Fruit fly (Drosophila melanogaster): ENCODE data around the gene Paics.

The Paics gene

dm6 chrX:12760466-12761133, at the start of gene Paics:
Paics (minus strand) TSS chrX:12760617.
- TF ChIP-seq dsx (GFP tag; optimal IDR thresholded peaks at IDR 0.05; ENCODE audit: poor library complexity, severe bottlenecking) (peak; percentile 62), topi (GFP tag; optimal IDR thresholded peaks at IDR 0.05) (peak; percentile 61), Lpt (GFP tag; optimal IDR thresholded peaks at IDR 0.05) (no peak), Hr39 (GFP tag; optimal IDR thresholded peaks at IDR 0.05) (peak; percentile 43), vri (GFP tag; optimal IDR thresholded peaks at IDR 0.05) (no peak), fkh (GFP tag; optimal IDR thresholded peaks at IDR 0.05) (peak; percentile 4), Smox (GFP tag; optimal IDR thresholded peaks at IDR 0.05) (peak; percentile 40), lz (GFP tag; optimal IDR thresholded peaks at IDR 0.05) (peak; percentile 69), Hr4 (GFP tag; optimal IDR thresholded peaks at IDR 0.05) (peak; percentile 69), dac (GFP tag; optimal IDR thresholded peaks at IDR 0.05) (no peak), Eip93F (GFP tag; optimal IDR thresholded peaks at IDR 0.05) (no peak), CG10669 (GFP tag; optimal IDR thresholded peaks at IDR 0.05) (peak; percentile 61), CG16779 (tag; optimal IDR thresholded peaks at IDR 0.05) (peak; percentile 55), Sox14 (GFP tag; optimal IDR thresholded peaks at IDR 0.05) (peak; percentile 46), CG3032 (tag; optimal IDR thresholded peaks at IDR 0.05) (peak; percentile 75), eg (GFP tag; IDR thresholded peaks at IDR 0.05) (peak; percentile 43; the same call in 2 of the 3 replicates), acj6 (GFP tag; optimal IDR thresholded peaks at IDR 0.05) (peak; percentile 76), fd59A (GFP tag; optimal IDR thresholded peaks at IDR 0.05) (peak; percentile 55), CG7368 (GFP tag; optimal IDR thresholded peaks at IDR 0.05) (peak; percentile 28), CG8632 (GFP tag; optimal IDR thresholded peaks at IDR 0.05) (peak; percentile 39), Eip78C (GFP tag) (peak; percentile 96), CG11902 (GFP tag; optimal IDR thresholded peaks at IDR 0.05) (no peak), CG31627 (GFP tag; optimal IDR thresholded peaks at IDR 0.05) (peak; percentile 34), Sox102F (GFP tag; optimal IDR thresholded peaks at IDR 0.05) (peak; percentile 18), CG32006 (GFP tag; optimal IDR thresholded peaks at IDR 0.05) (peak; percentile 69), CG4318 (GFP tag; optimal IDR thresholded peaks at IDR 0.05) (peak; percentile 25), salr (GFP tag; optimal IDR thresholded peaks at IDR 0.05) (peak in 1 of 2 experiments; percentile 41), Ets21C (GFP tag; optimal IDR thresholded peaks at IDR 0.05) (no peak), Eip75B (GFP tag; optimal IDR thresholded peaks at IDR 0.05) (peak; percentile 77), CG15336 (GFP tag; IDR thresholded peaks at IDR 0.05) (peak; percentile 56; the same call in 1 of the 2 replicates), cyc (GFP tag; optimal IDR thresholded peaks at IDR 0.05) (peak; percentile 42), spab (GFP tag; optimal IDR thresholded peaks at IDR 0.05) (peak; percentile 48), CG3919 (GFP tag; optimal IDR thresholded peaks at IDR 0.05) (peak; percentile 43), CG11762 (GFP tag; optimal IDR thresholded peaks at IDR 0.05; ENCODE audit: insufficient read depth) (peak; percentile 6), CG6808 (GFP tag; optimal IDR thresholded peaks at IDR 0.05) (peak; percentile 52), CG8319 (GFP tag; optimal IDR thresholded peaks at IDR 0.05) (peak; percentile 15), net (GFP tag; optimal IDR thresholded peaks at IDR 0.05) (no peak), OdsH (GFP tag; optimal IDR thresholded peaks at IDR 0.05) (peak; percentile 56), Sox15 (GFP tag; optimal IDR thresholded peaks at IDR 0.05) (peak; percentile 32), Ets96B (tag; optimal IDR thresholded peaks at IDR 0.05) (peak; percentile 44), CG8119 (GFP tag; IDR thresholded peaks at IDR 0.05) (peak; percentile 58; the same call in 2 of the 3 replicates), fd85E (GFP tag; optimal IDR thresholded peaks at IDR 0.05) (no peak), CG1621 (tag; optimal IDR thresholded peaks at IDR 0.05) (no peak), Hr38 (GFP tag; optimal IDR thresholded peaks at IDR 0.05) (no peak), achi (GFP tag; optimal IDR thresholded peaks at IDR 0.05) (peak; percentile 50), pdm3 (GFP tag; optimal IDR thresholded peaks at IDR 0.05) (peak; percentile 33), Met (GFP tag; optimal IDR thresholded peaks at IDR 0.05) (peak; percentile 64), Gug (GFP tag; IDR thresholded peaks at IDR 0.05) (peak; percentile 41), CG34406 (GFP tag; optimal IDR thresholded peaks at IDR 0.05) (peak; percentile 23), esn (GFP tag; optimal IDR thresholded peaks at IDR 0.05) (peak; percentile 55), CG6276 (GFP tag; optimal IDR thresholded peaks at IDR 0.05) (no peak)

All from whole organism, prepupa.